Worm (Caenorhabditis elegans) whole organism, L3 larva: ENCODE measurements around the gene C29E4.15.

ENCODE experiments used
- egl-27 ChIP-seq: sonication (generic microtip); optimal IDR thresholded peaks from 4 replicates; lab custom pipeline; 2017; ENCODE audit warnings: missing biosample characterization, missing genetic modification reagents, missing genetic modification characterization
- fkh-10 ChIP-seq: sonication (generic microtip); optimal IDR thresholded peaks from 2 replicates; lab custom pipeline; 2017; ENCODE audit warnings: missing biosample characterization, missing genetic modification reagents, missing genetic modification characterization
- lin-39 ChIP-seq: fragments of 150-350 bp; optimal IDR thresholded peaks from 2 replicates; lab custom pipeline; 2018; ENCODE audit warnings: missing biosample characterization, missing genetic modification reagents, missing genetic modification characterization
- nhr-28 ChIP-seq: fragments of 150-350 bp; optimal IDR thresholded peaks from 2 replicates; lab custom pipeline; 2014; ENCODE audit warnings: missing biosample characterization, missing genetic modification characterization
- nhr-77 ChIP-seq: fragments of 150-350 bp; optimal IDR thresholded peaks from 2 replicates; lab custom pipeline; 2014; ENCODE audit warnings: missing biosample characterization, missing genetic modification characterization
- skn-1 ChIP-seq: fragments of 150-350 bp; optimal IDR thresholded peaks from 2 replicates; lab custom pipeline; 2014; ENCODE audit warnings: missing biosample characterization, missing genetic modification characterization
- snpc-4 ChIP-seq: fragments of 150-350 bp; optimal IDR thresholded peaks from 2 replicates; lab custom pipeline; 2014; ENCODE audit warnings: missing biosample characterization, missing genetic modification characterization
- unc-62 ChIP-seq: fragments of 150-350 bp; sonication (generic microtip); optimal IDR thresholded peaks from 4 replicates; lab custom pipeline; 2014; ENCODE audit warnings: missing biosample characterization, missing genetic modification reagents, missing genetic modification characterization

DNA sequence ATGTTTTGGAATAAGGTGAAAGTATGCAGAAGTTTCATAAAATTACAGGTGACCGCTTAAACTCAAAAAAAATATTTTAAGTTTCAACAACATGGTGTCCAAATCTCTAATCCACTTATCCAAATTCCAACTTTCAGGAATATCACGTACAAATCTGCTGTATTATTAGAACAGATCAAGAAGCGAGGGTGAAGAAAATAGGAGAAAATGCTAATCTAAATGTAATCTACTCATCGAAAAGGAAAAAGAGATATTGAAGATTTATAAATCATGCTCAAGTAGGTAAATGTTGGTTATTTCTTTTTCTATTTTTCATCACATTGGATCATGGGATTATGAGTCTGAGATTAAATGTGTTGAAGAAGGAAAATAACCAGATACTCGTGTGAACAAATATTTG is 49.1 kb downstream of the C29E4.15 start:
- TF ChIP-seq egl-27 (tag; lab: Kevin White, UChicago) (no peak), nhr-77 (no peak), lin-39 (tag; lab: Kevin White, UChicago) (no peak), nhr-28 (tag; lab: Kevin White, UChicago) (no peak), unc-62 (no peak), snpc-4 (no peak), fkh-10 (no peak), skn-1 (tag; lab: Kevin White, UChicago) (no peak)
